Fruit fly (Drosophila melanogaster): ENCODE data around the gene Eo.

dm6 chrX:14955050-14955783 is 36.6 kb upstream of the Eo start, which contains the start of the genes CG9030 and eag:
- TF ChIP-seq CG7101 (tag; optimal IDR thresholded peaks at IDR 0.05): no peak
- no peak for TF ChIP-seq Hr96 (GFP tag; optimal IDR thresholded peaks at IDR 0.05)
- TF ChIP-seq CG5204 (GFP tag; optimal IDR thresholded peaks at IDR 0.05): no peak
- no peak for TF ChIP-seq Crg-1 (GFP tag; optimal IDR thresholded peaks at IDR 0.05)
- TF ChIP-seq bab1 (GFP tag; optimal IDR thresholded peaks at IDR 0.05): no peak
- no peak for TF ChIP-seq tj (GFP tag; optimal IDR thresholded peaks at IDR 0.05)
- TF ChIP-seq CG33017 (tag; optimal IDR thresholded peaks at IDR 0.05): no peak
- TF ChIP-seq CG11617 (GFP tag; optimal IDR thresholded peaks at IDR 0.05): no peak
- no peak for TF ChIP-seq CG12768 (GFP tag; optimal IDR thresholded peaks at IDR 0.05)
- no peak for TF ChIP-seq CG1620 (GFP tag; optimal IDR thresholded peaks at IDR 0.05)
- TF ChIP-seq cic (GFP tag; optimal IDR thresholded peaks at IDR 0.05): no peak
